Worm (Caenorhabditis elegans): Measurements from ENCODE around the gene C49F8.15.

C49F8.15 gene

DNA sequence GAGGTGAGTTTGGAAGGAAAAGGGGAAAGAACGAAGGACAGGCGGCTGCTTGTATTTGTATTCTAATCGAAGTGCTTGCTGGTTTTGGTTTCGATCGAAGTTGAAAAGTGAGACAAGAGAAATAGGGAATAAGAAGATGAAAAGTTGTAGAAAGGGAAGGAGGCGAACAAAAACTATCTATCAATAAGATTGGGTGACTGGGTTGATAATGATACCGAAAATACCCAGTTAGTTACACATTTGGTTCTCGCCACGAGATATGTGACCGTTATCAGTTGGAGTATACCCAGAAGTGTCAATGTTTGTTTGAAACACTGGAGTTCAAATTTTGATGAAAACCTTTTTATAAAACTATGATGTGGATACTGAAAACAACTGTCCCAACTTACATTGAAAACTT lies 5.9 kb upstream of the C49F8.15 start:
- TF ChIP-seq pat-9 (tag; optimal IDR thresholded peaks at IDR 0.05) (no peak), unc-3 (GFP tag; conservative IDR thresholded peaks at IDR 0.05) (no peak), unc-3 (tag; optimal IDR thresholded peaks at IDR 0.05) (no peak), elt-2 (tag; optimal IDR thresholded peaks at IDR 0.05) (peak; percentile 14), ceh-2 (tag; optimal IDR thresholded peaks at IDR 0.05) (no peak), ceh-31 (tag; optimal IDR thresholded peaks at IDR 0.05) (no peak)

DNA sequence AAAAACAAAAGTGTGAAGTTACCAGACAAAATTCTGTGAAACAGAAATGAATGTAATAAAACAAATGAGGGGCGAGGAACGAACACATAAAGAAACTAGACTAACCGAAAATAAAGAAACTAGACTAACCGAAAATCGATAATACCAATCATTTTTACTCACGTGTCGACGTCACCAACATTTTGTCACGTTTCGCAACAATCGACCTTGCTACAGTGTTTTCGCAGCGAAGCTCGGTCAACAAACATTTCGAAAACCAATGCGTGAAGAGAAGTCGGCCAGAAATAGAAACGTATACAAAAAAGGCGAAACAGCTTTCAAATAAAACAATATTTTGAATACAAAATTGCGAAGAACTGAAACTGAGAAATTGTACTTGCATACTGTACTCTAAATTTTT lies 4.6 kb upstream of the C49F8.15 start:
- no peak for TF ChIP-seq rnt-1 (tag; optimal IDR thresholded peaks at IDR 0.05)
- no peak for TF ChIP-seq zip-5 (tag; optimal IDR thresholded peaks at IDR 0.05)
- TF ChIP-seq ceh-6 (GFP tag; optimal IDR thresholded peaks at IDR 0.05): no peak
- TF ChIP-seq ref-2 (tag; optimal IDR thresholded peaks at IDR 0.05): no peak
- no peak for TF ChIP-seq lin-11 (tag; optimal IDR thresholded peaks at IDR 0.05)
- TF ChIP-seq ceh-31 (tag; optimal IDR thresholded peaks at IDR 0.05): no peak
- no peak for TF ChIP-seq pag-3 (tag; optimal IDR thresholded peaks at IDR 0.05; ENCODE audit: borderline replicate concordance)
- no peak for TF ChIP-seq tbx-7 (tag; optimal IDR thresholded peaks at IDR 0.05)
- no peak for TF ChIP-seq nhr-232 (tag; optimal IDR thresholded peaks at IDR 0.05)

ce11 chrX:13364897-13365296 lies 2.5 kb upstream of the C49F8.15 start, which contains the start of gene C49F8.1:
C49F8.1 (minus strand) TSS chrX:13364997.
- TF ChIP-seq fkh-10 (GFP tag; optimal IDR thresholded peaks at IDR 0.05) (no peak), pha-2 (tag; optimal IDR thresholded peaks at IDR 0.05) (no peak), C08G9.2 (tag; optimal IDR thresholded peaks at IDR 0.05) (no peak)

DNA sequence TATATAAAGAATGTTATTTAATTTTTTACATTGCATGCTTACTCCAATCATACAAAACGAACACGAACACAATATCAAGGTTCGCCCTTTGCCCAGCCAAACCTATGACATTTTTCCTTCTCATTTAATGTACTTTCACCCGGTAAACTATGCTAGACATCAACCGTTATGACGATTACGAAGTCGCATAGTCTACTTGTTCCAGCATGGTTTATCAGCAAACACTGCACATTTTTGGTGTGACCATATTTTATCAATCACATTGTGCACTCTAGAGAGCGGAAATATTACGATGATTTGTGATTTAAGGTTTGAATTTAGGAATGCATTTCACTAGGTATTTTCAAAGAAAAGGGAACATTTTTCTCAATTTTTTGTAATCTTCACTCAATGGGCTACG lies 1.8 kb downstream of the C49F8.15 start:
- TF ChIP-seq unc-86 (tag; optimal IDR thresholded peaks at IDR 0.05): no peak
- TF ChIP-seq elt-2 (tag; optimal IDR thresholded peaks at IDR 0.05): peak; percentile 43
- no peak for TF ChIP-seq tbx-7 (tag; optimal IDR thresholded peaks at IDR 0.05)
- no peak for TF ChIP-seq hlh-15 (tag; optimal IDR thresholded peaks at IDR 0.05)

- no peak for TF ChIP-seq ahr-1 (tag; optimal IDR thresholded peaks at IDR 0.05)
- TF ChIP-seq mec-3 (tag; optimal IDR thresholded peaks at IDR 0.05; ENCODE audit: borderline replicate concordance): no peak
- TF ChIP-seq hlh-30 (tag; optimal IDR thresholded peaks at IDR 0.05; ENCODE audit: insufficient read depth): no peak
- no peak for TF ChIP-seq madf-2 (tag; optimal IDR thresholded peaks at IDR 0.05)
- TF ChIP-seq hlh-13 (GFP tag; optimal IDR thresholded peaks at IDR 0.05): no peak
- no peak for TF ChIP-seq ama-1 (optimal IDR thresholded peaks at IDR 0.05)
- TF ChIP-seq C08G9.2 (tag; optimal IDR thresholded peaks at IDR 0.05): no peak
- no peak for TF ChIP-seq ceh-18 (tag; optimal IDR thresholded peaks at IDR 0.05)
These were observed 2.6 kb downstream of the C49F8.15 start for ce11 chrX:13359800-13360199.

DNA sequence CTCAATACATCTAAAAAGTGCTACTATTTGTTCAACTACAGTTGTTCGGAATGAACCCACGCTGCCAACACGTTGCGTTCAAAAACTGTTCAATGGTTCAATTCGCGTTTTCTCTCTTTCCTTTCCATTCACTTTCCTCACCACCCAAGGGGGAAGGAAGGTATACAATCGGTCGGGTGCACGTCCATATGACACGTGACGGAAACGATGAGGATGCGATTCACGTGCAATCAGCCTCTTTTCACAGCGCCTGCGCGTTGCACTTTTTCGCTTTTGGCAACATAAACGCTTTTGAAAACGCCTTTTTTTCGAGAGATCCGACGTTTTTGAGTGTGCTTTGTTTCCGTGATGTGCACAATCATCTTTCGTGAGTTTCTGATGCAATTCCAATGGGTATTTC lies 3.8 kb downstream of the C49F8.15 start:
- TF ChIP-seq ceh-31 (tag; optimal IDR thresholded peaks at IDR 0.05): peak; percentile 2
- no peak for TF ChIP-seq ceh-48 (tag; optimal IDR thresholded peaks at IDR 0.05)
- TF ChIP-seq rnt-1 (tag; optimal IDR thresholded peaks at IDR 0.05): no peak
- no peak for TF ChIP-seq pax-1 (tag; optimal IDR thresholded peaks at IDR 0.05)
- TF ChIP-seq F13H6.1 (tag; optimal IDR thresholded peaks at IDR 0.05): no peak
- TF ChIP-seq pag-3 (tag; optimal IDR thresholded peaks at IDR 0.05; ENCODE audit: borderline replicate concordance): no peak
- peak; percentile 22 for TF ChIP-seq tbx-2 (tag; optimal IDR thresholded peaks at IDR 0.05)
- peak; percentile 93 for TF ChIP-seq hlh-30 (tag; optimal IDR thresholded peaks at IDR 0.05; ENCODE audit: insufficient read depth)
- TF ChIP-seq ref-2 (tag; optimal IDR thresholded peaks at IDR 0.05): no peak
- TF ChIP-seq C38D4.7 (GFP tag; optimal IDR thresholded peaks at IDR 0.05): no peak
- TF ChIP-seq ceh-18 (tag; optimal IDR thresholded peaks at IDR 0.05): peak; percentile 59
- TF ChIP-seq hlh-8 (tag; optimal IDR thresholded peaks at IDR 0.05): no peak
